Fruit fly (Drosophila melanogaster) whole organism, embryonic: ENCODE data around the gene RpL27A.
A peak's percentile ranks its signal among the peaks of the same experiment; 100 is the strongest.

Experiments used
- B-H1 ChIP-seq: fragments of 200-800 bp; sonication (Bioruptor generic); IDR thresholded peaks from 3 replicates; pipeline ENCODE4 v1.3.6; 2022; ENCODE audit warnings: missing biosample characterization, missing genetic modification characterization
- CG10462 ChIP-seq: fragments of 200-800 bp; sonication (Bioruptor generic); optimal IDR thresholded peaks from 2 replicates; lab custom pipeline; 2016; ENCODE audit warnings: missing biosample characterization, missing genetic modification characterization
- CG11504 ChIP-seq: fragments of 200-800 bp; sonication (Bioruptor generic); optimal IDR thresholded peaks from 3 replicates; lab custom pipeline; 2019; ENCODE audit warnings: missing biosample characterization, mild to moderate bottlenecking, missing genetic modification characterization, moderate library complexity
- CG12299 ChIP-seq: fragments of 200-800 bp; sonication (Bioruptor generic); optimal IDR thresholded peaks from 2 replicates; lab custom pipeline; 2018; ENCODE audit warnings: missing biosample characterization, mild to moderate bottlenecking, missing genetic modification characterization
- CG14965 ChIP-seq: fragments of 200-800 bp; sonication (Bioruptor generic); optimal IDR thresholded peaks from 2 replicates; lab custom pipeline; 2016; ENCODE audit warnings: missing biosample characterization, missing genetic modification characterization, borderline replicate concordance
- CG1529 ChIP-seq: fragments of 200-800 bp; sonication (Bioruptor generic); optimal IDR thresholded peaks from 3 replicates; lab custom pipeline; 2018; ENCODE audit warnings: missing biosample characterization, missing genetic modification characterization
- CG1603 ChIP-seq: fragments of 200-800 bp; sonication (Bioruptor generic); optimal IDR thresholded peaks from 2 replicates; lab custom pipeline; 2019; ENCODE audit warnings: missing biosample characterization, mild to moderate bottlenecking, missing genetic modification characterization, moderate library complexity
- CG31388 ChIP-seq: fragments of 200-800 bp; sonication (Bioruptor generic); optimal IDR thresholded peaks from 2 replicates; lab custom pipeline; 2016; ENCODE audit warnings: missing biosample characterization, missing genetic modification characterization
- CG34224 ChIP-seq: fragments of 200-800 bp; sonication (Bioruptor generic); IDR thresholded peaks from 3 replicates; pipeline ENCODE4 v1.3.6; 2022; ENCODE audit warnings: missing biosample characterization, missing genetic modification characterization; ENCODE audit not compliant: partially characterized antibody
- CG3847 ChIP-seq: fragments of 200-800 bp; sonication (Bioruptor generic); IDR thresholded peaks from 2 replicates; pipeline ENCODE4 v1.3.6; 2022; ENCODE audit warnings: missing biosample characterization, missing genetic modification characterization
- CG4617 ChIP-seq: fragments of 200-800 bp; sonication (Bioruptor generic); optimal IDR thresholded peaks from 3 replicates; lab custom pipeline; 2016; ENCODE audit warnings: missing biosample characterization, missing genetic modification characterization, borderline replicate concordance
- CG4820 ChIP-seq: fragments of 200-800 bp; sonication (Bioruptor generic); optimal IDR thresholded peaks from 3 replicates; lab custom pipeline; 2016; ENCODE audit warnings: missing biosample characterization, missing genetic modification characterization
- CG7839 ChIP-seq: fragments of 200-800 bp; sonication (Bioruptor generic); optimal IDR thresholded peaks from 3 replicates; lab custom pipeline; 2018; ENCODE audit warnings: missing biosample characterization, mild to moderate bottlenecking, missing genetic modification characterization, moderate library complexity
- CG8359 ChIP-seq: fragments of 200-800 bp; sonication (Bioruptor generic); optimal IDR thresholded peaks from 2 replicates; lab custom pipeline; 2017; ENCODE audit warnings: missing biosample characterization, mild to moderate bottlenecking, missing genetic modification characterization, borderline replicate concordance
- Chrac-16 ChIP-seq: fragments of 200-800 bp; sonication (Bioruptor generic); optimal IDR thresholded peaks from 3 replicates; lab custom pipeline; 2016; ENCODE audit warnings: missing biosample characterization, missing genetic modification characterization
- CkIIα-i1 ChIP-seq: fragments of 200-800 bp; sonication (Bioruptor generic); IDR thresholded peaks from 2 replicates; pipeline ENCODE4 v1.3.6; 2022; ENCODE audit warnings: missing biosample characterization, missing genetic modification characterization
- Doc3 ChIP-seq: fragments of 200-800 bp; sonication (Bioruptor generic); IDR thresholded peaks from 3 replicates; pipeline ENCODE4 v1.3.6; 2022; ENCODE audit warnings: missing biosample characterization, missing genetic modification characterization; ENCODE audit not compliant: partially characterized antibody
- Drgx ChIP-seq: fragments of 200-800 bp; sonication (Bioruptor generic); IDR thresholded peaks from 2 replicates; pipeline ENCODE4 v1.3.6; 2022; ENCODE audit warnings: missing biosample characterization, missing genetic modification characterization
- HHEX ChIP-seq: fragments of 200-800 bp; sonication (Bioruptor generic); optimal IDR thresholded peaks from 3 replicates; lab custom pipeline; 2017; ENCODE audit warnings: missing biosample characterization, mild to moderate bottlenecking, missing genetic modification characterization, missing genetic modification reagents
- Hr3 ChIP-seq: fragments of 200-800 bp; sonication (Bioruptor generic); optimal IDR thresholded peaks from 3 replicates; lab custom pipeline; 2016; ENCODE audit warnings: missing biosample characterization, missing genetic modification characterization
- Mes4 ChIP-seq: fragments of 200-800 bp; sonication (Bioruptor generic); optimal IDR thresholded peaks from 2 replicates; lab custom pipeline; 2016; ENCODE audit warnings: missing biosample characterization, missing genetic modification characterization
- Sin3A ChIP-seq: fragments of >200 bp; optimal IDR thresholded peaks from 2 replicates; lab custom pipeline; 2018
- Sry-δ ChIP-seq: fragments of 200-800 bp; sonication (Bioruptor generic); optimal IDR thresholded peaks from 2 replicates; lab custom pipeline; 2016; ENCODE audit warnings: missing biosample characterization, missing genetic modification characterization
- Tbp ChIP-seq: fragments of >200 bp; optimal IDR thresholded peaks from 2 replicates; lab custom pipeline; 2018; ENCODE audit warnings: missing biosample characterization, missing genetic modification characterization
- Xrp1 ChIP-seq: fragments of 200-800 bp; sonication (Bioruptor generic); IDR thresholded peaks from 2 replicates; pipeline ENCODE4 v1.3.6; 2022; ENCODE audit warnings: missing biosample characterization, missing genetic modification characterization
- ap ChIP-seq: fragments of 200-800 bp; sonication (Bioruptor generic); IDR thresholded peaks from 2 replicates; pipeline ENCODE4 v1.3.6; 2022; ENCODE audit warnings: missing biosample characterization, missing genetic modification characterization
- bsh ChIP-seq, 2 experiments: fragments of 200-800 bp; sonication (Bioruptor generic); optimal IDR thresholded peaks; 2 replicates each; lab custom pipeline; 2017 to 2018; ENCODE audit warnings: mild to moderate bottlenecking in 2 of 2, missing biosample characterization in 2 of 2, missing genetic modification characterization in 2 of 2, moderate library complexity in 1 of 2
- chm ChIP-seq: fragments of 200-800 bp; sonication (Bioruptor generic); IDR thresholded peaks from 2 replicates; pipeline ENCODE4 v1.3.6; 2022; ENCODE audit warnings: missing biosample characterization, missing genetic modification characterization
- crp ChIP-seq, 2 experiments: fragments of 200-800 bp; sonication (Bioruptor generic); optimal IDR thresholded peaks; 2 replicates in 1 of 2; 3 replicates in 1 of 2; lab custom pipeline; 2017; ENCODE audit warnings: missing biosample characterization in 2 of 2, missing genetic modification characterization in 2 of 2, mild to moderate bottlenecking in 1 of 2, moderate library complexity in 1 of 2
- disco-r ChIP-seq: fragments of 200-800 bp; sonication (Bioruptor generic); optimal IDR thresholded peaks from 2 replicates; lab custom pipeline; 2016; ENCODE audit warnings: missing biosample characterization, missing genetic modification characterization
- dmrt99B ChIP-seq: fragments of 200-800 bp; sonication (Bioruptor generic); optimal IDR thresholded peaks from 2 replicates; lab custom pipeline; 2018; ENCODE audit warnings: missing biosample characterization, mild to moderate bottlenecking, missing genetic modification characterization, moderate library complexity
- exex ChIP-seq: fragments of 200-800 bp; sonication (Bioruptor generic); optimal IDR thresholded peaks from 4 replicates; lab custom pipeline; 2018; ENCODE audit warnings: missing biosample characterization, mild to moderate bottlenecking, missing genetic modification characterization, moderate library complexity
- fd3F ChIP-seq: fragments of 200-800 bp; sonication (Bioruptor generic); optimal IDR thresholded peaks from 2 replicates; lab custom pipeline; 2018; ENCODE audit warnings: missing biosample characterization, mild to moderate bottlenecking, missing genetic modification characterization, moderate library complexity
- gsb-n ChIP-seq: fragments of 200-800 bp; sonication (Bioruptor generic); optimal IDR thresholded peaks from 3 replicates; lab custom pipeline; 2018; ENCODE audit warnings: missing biosample characterization, mild to moderate bottlenecking, missing genetic modification characterization
- h ChIP-seq: fragments of >200 bp; optimal IDR thresholded peaks from 2 replicates; lab custom pipeline; 2017
- jigr1 ChIP-seq: fragments of 200-800 bp; sonication (Bioruptor generic); IDR thresholded peaks from 3 replicates; pipeline ENCODE4 v1.3.6; 2022; ENCODE audit warnings: missing biosample characterization, missing genetic modification characterization
- knrl ChIP-seq: fragments of 200-800 bp; sonication (Bioruptor generic); IDR thresholded peaks from 3 replicates; pipeline ENCODE4 v1.3.6; 2022; ENCODE audit warnings: missing biosample characterization, missing genetic modification characterization; ENCODE audit not compliant: partially characterized antibody
- lilli ChIP-seq: fragments of 200-800 bp; sonication (Bioruptor generic); optimal IDR thresholded peaks from 3 replicates; lab custom pipeline; 2016; ENCODE audit warnings: missing biosample characterization, missing genetic modification characterization
- mirr ChIP-seq: fragments of 200-800 bp; sonication (Bioruptor generic); optimal IDR thresholded peaks from 3 replicates; lab custom pipeline; 2018; ENCODE audit warnings: missing biosample characterization, mild to moderate bottlenecking, missing genetic modification characterization
- mld ChIP-seq: fragments of 200-800 bp; sonication (Bioruptor generic); IDR thresholded peaks from 3 replicates; pipeline ENCODE4 v1.3.6; 2022; ENCODE audit warnings: missing biosample characterization, missing genetic modification characterization; ENCODE audit not compliant: partially characterized antibody
- nerfin-1 ChIP-seq: fragments of 200-800 bp; sonication (Bioruptor generic); optimal IDR thresholded peaks from 3 replicates; lab custom pipeline; 2019; ENCODE audit warnings: missing biosample characterization, mild to moderate bottlenecking, missing genetic modification characterization, moderate library complexity
- nerfin-2 ChIP-seq: fragments of 200-800 bp; sonication (Bioruptor generic); IDR thresholded peaks from 2 replicates; pipeline ENCODE4 v1.3.6; 2022; ENCODE audit warnings: missing biosample characterization, missing genetic modification characterization; ENCODE audit not compliant: partially characterized antibody
- pan ChIP-seq, 4 experiments: fragments of >200 bp in 3 of 4; fragments of 200-800 bp in 1 of 4; sonication (Bioruptor generic) in 1 of 4; optimal IDR thresholded peaks in 3 of 4; IDR thresholded peaks in 1 of 4; 2 replicates each; pipeline versions ENCODE4 v1.3.6 to Lab custom; 2017 to 2022; ENCODE audit warnings: missing biosample characterization in 2 of 4, missing genetic modification characterization in 2 of 4, mixed read lengths in 1 of 4
- row ChIP-seq: fragments of 200-800 bp; sonication (Bioruptor generic); IDR thresholded peaks from 3 replicates; pipeline ENCODE4 v1.3.6; 2022; ENCODE audit warnings: missing biosample characterization, missing genetic modification characterization
- sisA ChIP-seq: fragments of 200-800 bp; sonication (Bioruptor generic); IDR thresholded peaks from 2 replicates; pipeline ENCODE4 v1.3.6; 2022; ENCODE audit warnings: missing biosample characterization, missing genetic modification characterization
- stc ChIP-seq: fragments of 200-800 bp; sonication (Bioruptor generic); IDR thresholded peaks from 2 replicates; pipeline ENCODE4 v1.3.6; 2022; ENCODE audit warnings: missing biosample characterization, missing genetic modification characterization
- vvl ChIP-seq: fragments of 200-800 bp; sonication (Bioruptor generic); IDR thresholded peaks from 2 replicates; pipeline ENCODE4 v1.3.6; 2022; ENCODE audit warnings: missing biosample characterization, missing genetic modification characterization
- z ChIP-seq: fragments of 200-800 bp; sonication (Bioruptor generic); IDR thresholded peaks from 3 replicates; pipeline ENCODE4 v1.3.6; 2022; ENCODE audit warnings: missing biosample characterization, missing genetic modification characterization
- zf30C ChIP-seq: fragments of 200-800 bp; sonication (Bioruptor generic); optimal IDR thresholded peaks from 3 replicates; lab custom pipeline; 2018; ENCODE audit warnings: missing biosample characterization, mild to moderate bottlenecking, missing genetic modification characterization

Gene RpL27A

DNA sequence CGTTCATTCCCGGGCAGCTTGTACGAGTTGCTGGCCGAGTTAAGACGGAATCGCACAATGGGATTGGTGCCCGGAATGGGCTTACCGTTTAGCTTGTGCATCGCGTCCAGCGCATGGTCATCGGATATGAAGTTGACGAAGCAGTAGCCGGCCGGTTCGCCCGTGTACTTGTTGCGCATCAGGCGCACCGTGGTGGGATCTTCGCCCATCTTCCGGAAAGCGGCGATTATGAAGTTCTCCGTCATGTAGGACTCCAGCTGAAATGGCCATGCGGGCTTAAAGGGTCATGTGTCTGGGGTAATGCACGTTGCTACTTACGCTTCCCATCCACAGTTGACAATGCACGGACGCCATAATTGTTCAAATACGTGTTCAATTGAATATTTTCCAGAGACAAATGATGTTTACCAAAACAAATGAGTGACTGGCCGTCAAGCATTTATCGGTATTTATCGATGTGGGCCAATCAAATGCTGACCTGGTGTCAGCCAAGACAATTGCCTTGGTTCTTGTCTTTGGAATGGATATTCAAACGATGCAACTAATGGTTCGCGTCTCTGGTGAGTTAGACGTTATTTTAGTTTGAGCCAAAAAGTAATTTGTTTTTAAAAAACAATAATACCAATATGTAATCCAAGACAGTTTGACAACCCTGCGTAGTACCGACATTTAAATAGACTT is 4.0 kb downstream of the RpL27A start, which contains the start of the genes Secp43 and ND-B8 (continued):
- TF ChIP-seq disco-r (GFP tag; lab: Kevin White, UChicago) (no peak), bsh (GFP tag; optimal IDR thresholded peaks at IDR 0.05; lab: Kevin White, UChicago) (no peak), row (GFP tag; lab: Robert Waterston, UW) (0 out of 3 replicates have a peak, but pooled peaks have one; percentile 8), gsb-n (tag; lab: Kevin White, UChicago) (no peak), mirr (GFP tag; lab: Kevin White, UChicago) (peak; percentile 17), CG11504 (tag; lab: Kevin White, UChicago) (peak; percentile 4), crp (GFP tag; optimal IDR thresholded peaks at IDR 0.05; lab: Kevin White, UChicago) (peak in 1 of 2 experiments; percentile 58), CG7839 (tag; lab: Kevin White, UChicago) (no peak), fd3F (GFP tag; lab: Kevin White, UChicago) (no peak), Doc3 (peak; percentile 71), CkIIα-i1 (GFP tag; lab: Robert Waterston, UW) (no peak), CG4820 (GFP tag; lab: Kevin White, UChicago) (no peak), nerfin-1 (peak; percentile 5), vvl (peak; percentile 57; the same call in 1 of the 2 replicates), B-H1 (no peak), dmrt99B (tag; lab: Kevin White, UChicago) (no peak), CG3847 (peak; percentile 33; the same call in 1 of the 2 replicates), sisA (GFP tag; lab: Robert Waterston, UW) (no peak), Sin3A (lab: Kevin White, UChicago) (peak; percentile 64), CG31388 (GFP tag; lab: Kevin White, UChicago) (no peak), stc (GFP tag; lab: Robert Waterston, UW) (no peak), CG12299 (no peak), CG34224 (GFP tag; lab: Robert Waterston, UW) (peak; percentile 62), CG8359 (no peak), Tbp (no peak), Drgx (GFP tag; lab: Robert Waterston, UW) (no peak), CG1603 (tag; lab: Kevin White, UChicago) (peak; percentile 94), ap (no peak), mld (GFP tag; lab: Robert Waterston, UW) (peak; percentile 73; the same call in 2 of the 3 replicates), Sry-δ (GFP tag; lab: Kevin White, UChicago) (peak; percentile 82), CG4617 (GFP tag; lab: Kevin White, UChicago) (peak; percentile 64), exex (tag; lab: Kevin White, UChicago) (peak; percentile 16), zf30C (no peak), nerfin-2 (peak; percentile 82), jigr1 (GFP tag; lab: Robert Waterston, UW) (no peak), knrl (GFP tag; lab: Robert Waterston, UW) (peak; percentile 74), pan (optimal IDR thresholded peaks at IDR 0.05; lab: Kevin White, UChicago) (no peak), pan (GFP tag; optimal IDR thresholded peaks at IDR 0.05 in 1 of 2, IDR thresholded peaks at IDR 0.05 in 1 of 2) (no peak), z (GFP tag; lab: Robert Waterston, UW) (no peak), Hr3 (GFP tag; lab: Kevin White, UChicago) (no peak), HHEX (GFP tag; lab: Kevin White, UChicago) (no peak), Xrp1 (GFP tag; lab: Robert Waterston, UW) (no peak), h (lab: Kevin White, UChicago) (no peak), chm (GFP tag; lab: Robert Waterston, UW) (0 out of 2 replicates have a peak, but pooled peaks have one; percentile 45), Chrac-16 (GFP tag; lab: Kevin White, UChicago) (no peak), Mes4 (GFP tag; lab: Kevin White, UChicago) (no peak), CG14965 (GFP tag; lab: Kevin White, UChicago) (no peak), CG1529 (GFP tag; lab: Kevin White, UChicago) (no peak), CG10462 (GFP tag; lab: Kevin White, UChicago) (no peak), lilli (GFP tag; lab: Kevin White, UChicago) (no peak)
